Fruit fly (Drosophila melanogaster): ENCODE data around the gene Fkbp39.

The Fkbp39 gene

DNA sequence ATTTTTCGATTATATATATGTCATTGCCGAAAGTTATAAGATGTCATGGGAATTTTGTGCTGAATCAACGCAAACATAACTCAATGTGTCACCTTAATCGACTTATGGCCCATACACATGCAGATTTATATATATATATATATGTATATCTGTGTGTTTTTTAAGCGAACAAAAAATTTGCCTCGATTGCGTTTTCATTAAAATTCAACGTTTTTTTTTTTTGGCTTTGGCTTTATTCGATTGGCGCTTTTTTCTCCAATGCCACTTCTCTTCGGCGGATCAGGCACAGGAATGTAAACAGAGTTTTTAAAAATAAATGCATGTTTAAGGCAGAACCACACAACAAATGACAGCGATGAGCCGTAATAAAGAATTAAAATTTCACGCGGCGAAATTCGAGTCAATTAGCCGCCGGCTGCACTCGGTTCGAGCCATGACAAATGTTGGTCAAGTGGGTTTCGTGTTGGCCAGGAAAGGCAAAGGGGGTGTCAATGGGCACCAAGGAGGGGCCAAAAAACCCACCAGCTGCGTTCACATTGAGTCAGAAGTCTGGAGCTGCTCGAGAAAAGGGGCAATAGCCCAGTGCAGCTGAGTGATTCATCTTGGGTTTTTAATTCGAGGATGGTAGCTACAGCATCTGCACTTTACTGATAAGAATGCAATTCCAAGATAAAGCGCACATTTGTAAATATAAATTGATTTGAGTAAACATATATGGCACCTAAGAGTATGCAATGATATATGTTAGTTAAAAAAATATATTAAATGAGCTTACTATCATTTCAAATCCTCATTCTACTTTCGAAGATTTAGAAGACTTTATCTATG is 49.7 kb downstream of the Fkbp39 start:
- no peak for TF ChIP-seq CG17801 (GFP tag; optimal IDR thresholded peaks at IDR 0.05; ENCODE audit: partially characterized antibody)

DNA sequence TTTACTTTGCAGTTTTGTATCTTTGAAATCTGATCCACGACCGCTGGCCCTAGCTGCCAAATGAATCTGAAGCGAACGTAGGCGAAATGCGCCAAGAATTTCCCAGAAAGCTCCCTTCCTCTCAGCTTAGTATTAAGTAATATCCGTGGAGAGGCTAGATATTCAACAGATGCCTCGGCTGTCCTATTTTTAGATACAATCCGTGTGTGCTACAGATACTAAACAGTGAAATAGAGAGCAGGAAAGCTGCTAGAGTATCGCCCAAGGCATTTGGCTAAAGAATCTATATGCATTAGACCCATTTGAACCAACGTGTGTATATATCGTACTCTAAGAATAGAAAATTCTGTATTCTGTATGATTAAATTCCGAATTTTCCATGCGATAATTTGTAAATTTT is 50.6 kb downstream of the Fkbp39 start:
- TF ChIP-seq CG17801 (GFP tag; optimal IDR thresholded peaks at IDR 0.05; ENCODE audit: partially characterized antibody), result no peak
